Worm (Caenorhabditis elegans): ENCODE data around the gene F55B11.5.

DNA sequence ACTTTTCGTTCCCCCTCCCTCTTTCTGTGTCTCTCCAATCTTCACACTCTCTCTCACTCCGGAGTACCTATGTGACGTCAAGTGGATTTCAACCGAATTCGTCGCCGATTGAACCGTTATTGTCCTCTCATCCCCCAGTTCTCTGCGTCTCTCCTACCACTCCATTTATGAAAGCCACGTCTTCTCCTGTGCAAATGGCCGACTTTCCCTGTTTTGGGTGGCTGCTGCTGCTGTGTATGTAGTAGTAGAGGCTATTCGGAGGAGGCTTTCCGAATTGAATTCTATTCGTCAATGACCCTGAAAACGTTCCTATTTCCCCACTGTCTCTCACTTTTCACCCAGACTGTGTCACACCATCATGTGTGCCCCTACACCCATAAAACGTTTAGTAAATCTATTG is 35.7 kb upstream of the F55B11.5 start:
- TF ChIP-seq elt-3 (tag; optimal IDR thresholded peaks at IDR 0.05) (no peak), snpc-4 (tag; optimal IDR thresholded peaks at IDR 0.05) (no peak), ces-1 (GFP tag; optimal IDR thresholded peaks at IDR 0.05) (no peak), mls-2 (tag; optimal IDR thresholded peaks at IDR 0.05) (no peak), sptf-1 (tag; optimal IDR thresholded peaks at IDR 0.05) (no peak), nhr-12 (tag; optimal IDR thresholded peaks at IDR 0.05) (no peak), lin-13 (tag; optimal IDR thresholded peaks at IDR 0.05) (no peak), pha-4 (tag; optimal IDR thresholded peaks at IDR 0.05) (no peak), blmp-1 (tag; optimal IDR thresholded peaks at IDR 0.05) (peak; percentile 57), ztf-11 (tag; optimal IDR thresholded peaks at IDR 0.05) (no peak), ceh-43 (GFP tag; optimal IDR thresholded peaks at IDR 0.05) (no peak)
